Worm (Caenorhabditis elegans): ENCODE data around the gene C35D10.1.
A peak's percentile ranks its signal among the peaks of the same experiment; 100 is the strongest.

C35D10.1 gene

DNA sequence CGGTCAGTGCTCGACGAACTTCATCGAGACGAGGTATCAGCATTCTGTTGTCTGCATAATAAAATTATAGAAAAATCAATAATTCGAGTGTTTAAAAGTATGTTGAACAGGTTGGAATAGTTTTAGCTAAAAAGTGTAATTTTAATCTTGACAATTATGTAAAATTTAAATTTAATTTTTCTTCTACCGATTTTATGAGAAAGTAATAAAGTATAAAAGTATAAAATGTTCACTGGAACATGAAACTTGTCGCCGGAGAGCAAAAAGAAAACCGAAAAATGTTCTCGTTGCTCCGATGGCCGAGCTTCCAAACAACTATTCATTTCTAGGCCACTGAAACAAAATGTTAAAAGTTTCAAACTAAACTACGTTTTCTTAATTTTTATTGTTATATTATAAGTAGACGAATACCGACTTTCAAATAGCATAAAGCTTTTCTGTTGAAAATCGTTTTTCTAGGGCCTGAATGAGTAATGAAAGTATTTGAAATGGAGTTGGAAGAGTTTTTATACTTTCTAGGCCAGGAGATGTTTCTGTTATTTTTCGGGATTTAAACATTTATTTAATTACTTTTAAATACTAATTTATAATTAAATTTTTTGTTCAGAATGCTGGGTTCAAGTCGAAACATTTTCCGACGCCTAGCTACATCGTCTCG, 17.7 kb upstream of the C35D10.1 start, which contains the start of the genes C35D10.10 and C35D10.5 (continued):
- TF ChIP-seq rnt-1 (tag; optimal IDR thresholded peaks at IDR 0.05) (peak; percentile 8), nhr-47 (tag; optimal IDR thresholded peaks at IDR 0.05) (peak; percentile 42), isw-1 (GFP tag; IDR thresholded peaks at IDR 0.05) (no peak), alr-1 (tag; optimal IDR thresholded peaks at IDR 0.05; ENCODE audit: borderline replicate concordance) (no peak), blmp-1 (tag; optimal IDR thresholded peaks at IDR 0.05) (no peak), nhr-11 (tag; optimal IDR thresholded peaks at IDR 0.05) (no peak), mab-9 (GFP tag; IDR thresholded peaks at IDR 0.05) (no peak), fkh-4 (tag; optimal IDR thresholded peaks at IDR 0.05; ENCODE audit: borderline replicate concordance) (no peak), lir-3 (tag; optimal IDR thresholded peaks at IDR 0.05; ENCODE audit: poor library complexity) (peak; percentile 62), mdl-1 (tag; optimal IDR thresholded peaks at IDR 0.05) (no peak), grh-1 (GFP tag; IDR thresholded peaks at IDR 0.05) (no peak), egl-27 (tag; optimal IDR thresholded peaks at IDR 0.05) (no peak)

DNA sequence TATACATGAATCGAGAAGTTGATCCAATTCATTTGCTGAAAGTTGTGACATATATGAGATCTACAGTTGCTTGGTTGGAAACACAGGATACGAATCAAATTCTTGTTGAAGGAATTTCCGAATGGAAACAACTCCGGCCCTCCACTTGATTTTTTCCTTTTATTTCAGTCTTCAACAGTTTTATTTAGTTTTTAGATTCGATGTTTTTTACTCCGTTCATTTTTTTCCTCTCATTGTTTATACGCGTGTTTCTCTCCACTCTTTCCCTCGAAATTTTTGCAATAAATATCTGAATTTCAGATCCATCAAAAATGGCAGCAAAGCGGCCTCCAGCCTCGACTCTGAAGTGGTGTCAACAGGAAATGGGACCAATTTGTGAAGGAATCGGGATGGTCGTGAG, 16.4 kb upstream of the C35D10.1 start, which contains the start of gene coq-8:
coq-8 (plus strand) TSS at position 301 of the 400 bp plus-strand sequence.
- TF ChIP-seq sptf-1 (tag; optimal IDR thresholded peaks at IDR 0.05) = no peak
- no peak for TF ChIP-seq grh-1 (GFP tag; IDR thresholded peaks at IDR 0.05)
- no peak for TF ChIP-seq isw-1 (GFP tag; IDR thresholded peaks at IDR 0.05)
- no peak for TF ChIP-seq jun-1 (tag; optimal IDR thresholded peaks at IDR 0.05)
- TF ChIP-seq mef-2 (tag; optimal IDR thresholded peaks at IDR 0.05) = no peak
- TF ChIP-seq zip-4 (GFP tag; optimal IDR thresholded peaks at IDR 0.05) = no peak
- no peak for TF ChIP-seq ceh-63 (GFP tag; optimal IDR thresholded peaks at IDR 0.05)
- TF ChIP-seq egl-27 (tag; optimal IDR thresholded peaks at IDR 0.05) = no peak
- TF ChIP-seq snpc-4 (tag; optimal IDR thresholded peaks at IDR 0.05) = no peak
- no peak for TF ChIP-seq lsy-2 (tag; optimal IDR thresholded peaks at IDR 0.05)
- TF ChIP-seq dpl-1 (GFP tag; optimal IDR thresholded peaks at IDR 0.05) = no peak

DNA sequence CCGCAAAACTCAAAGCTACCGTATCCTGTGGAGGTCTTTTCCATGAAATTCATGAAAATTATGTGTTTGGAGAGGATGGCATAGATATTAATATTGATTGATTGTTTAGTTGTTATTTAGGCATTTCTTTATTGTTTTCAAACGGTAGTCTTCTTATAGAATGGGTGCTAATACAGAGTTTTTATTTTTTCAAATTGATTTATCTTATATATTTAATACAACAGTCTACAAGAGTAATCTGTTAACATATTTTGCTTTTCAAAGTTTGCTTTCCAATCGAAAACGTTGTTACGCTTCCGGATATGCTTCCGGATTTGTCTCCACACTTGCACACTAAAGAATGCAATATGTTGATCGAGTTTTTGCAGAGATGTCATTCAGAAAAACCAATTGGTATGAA, 12.8 kb upstream of the C35D10.1 start, which contains the start of gene C35D10.17:
C35D10.17 (plus strand) TSS at position 301 of the 400 bp plus-strand sequence.
- TF ChIP-seq ceh-90 (tag; optimal IDR thresholded peaks at IDR 0.05) (no peak), lsy-2 (tag; optimal IDR thresholded peaks at IDR 0.05) (no peak), nhr-11 (tag; optimal IDR thresholded peaks at IDR 0.05) (no peak), alr-1 (tag; optimal IDR thresholded peaks at IDR 0.05; ENCODE audit: borderline replicate concordance) (no peak), sptf-1 (tag; optimal IDR thresholded peaks at IDR 0.05) (no peak), mdl-1 (tag; optimal IDR thresholded peaks at IDR 0.05) (no peak), lin-15B (tag; optimal IDR thresholded peaks at IDR 0.05) (no peak), F16B12.6 (tag; optimal IDR thresholded peaks at IDR 0.05) (no peak)

DNA sequence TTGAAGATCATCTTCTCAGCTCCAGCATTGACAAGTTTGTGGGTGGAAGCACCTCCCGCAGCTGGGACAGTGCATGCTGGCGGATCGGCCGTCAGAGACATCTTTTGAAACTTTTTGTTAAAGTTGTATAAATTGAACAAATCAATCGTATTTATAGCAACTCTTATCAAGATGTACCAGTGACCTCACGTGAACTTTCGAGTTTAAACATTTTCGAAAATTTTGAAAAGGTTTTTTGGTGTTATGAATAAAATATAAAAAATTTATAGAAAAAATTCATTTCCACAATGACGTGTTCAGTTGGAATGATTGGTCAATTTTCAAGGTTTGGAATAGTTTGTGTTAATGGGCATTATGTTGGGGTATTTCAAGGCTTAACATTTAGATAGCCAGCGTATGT, 10.9 kb upstream of the C35D10.1 start, which contains the start of the genes msd-4 and C35D10.3:
msd-4 (minus strand) TSS at position 101 of the 400 bp plus-strand sequence.
C35D10.3 (plus strand) TSS at position 279 of the 400 bp plus-strand sequence.
- TF ChIP-seq dpl-1 (GFP tag; optimal IDR thresholded peaks at IDR 0.05) = no peak
- TF ChIP-seq ceh-82 (tag; optimal IDR thresholded peaks at IDR 0.05) = no peak
- TF ChIP-seq lin-35 (GFP tag; optimal IDR thresholded peaks at IDR 0.05) = no peak
- no peak for TF ChIP-seq C34B4.2 (tag; optimal IDR thresholded peaks at IDR 0.05)
- TF ChIP-seq irx-1 (tag; optimal IDR thresholded peaks at IDR 0.05) = no peak
- TF ChIP-seq elt-3 (tag; optimal IDR thresholded peaks at IDR 0.05) = no peak
- no peak for TF ChIP-seq hpl-2 (GFP tag; optimal IDR thresholded peaks at IDR 0.05)
- TF ChIP-seq nhr-19 (GFP tag; conservative IDR thresholded peaks at IDR 0.05) = no peak
- TF ChIP-seq tlp-1 (tag; optimal IDR thresholded peaks at IDR 0.05) = no peak
- TF ChIP-seq mdl-1 (tag; optimal IDR thresholded peaks at IDR 0.05) = no peak
- TF ChIP-seq nhr-237 (tag; optimal IDR thresholded peaks at IDR 0.05) = no peak
- TF ChIP-seq nhr-85 (tag) = no peak
- no peak for TF ChIP-seq snu-23 (GFP tag; optimal IDR thresholded peaks at IDR 0.05)
- no peak for TF ChIP-seq C16A3.4 (tag; optimal IDR thresholded peaks at IDR 0.05)
- no peak for TF ChIP-seq ceh-88 (GFP tag; IDR thresholded peaks at IDR 0.05)
- no peak for TF ChIP-seq nhr-71 (tag; optimal IDR thresholded peaks at IDR 0.05)
